Fruit fly (Drosophila melanogaster) whole organism, prepupa: ENCODE data around the gene fng.

Experiments used
- Blimp-1 ChIP-seq: fragments of 200-800 bp; sonication (Bioruptor generic); optimal IDR thresholded peaks from 3 replicates; lab custom pipeline; 2017; ENCODE audit warnings: missing biosample characterization, missing genetic modification characterization, mild to moderate bottlenecking, moderate library complexity, missing genetic modification reagents
- CG10669 ChIP-seq: fragments of 200-800 bp; sonication (Bioruptor generic); optimal IDR thresholded peaks from 3 replicates; lab custom pipeline; 2018; ENCODE audit warnings: missing biosample characterization, mild to moderate bottlenecking, missing genetic modification characterization, moderate library complexity
- CG11294 ChIP-seq: fragments of 200-800 bp; sonication (Bioruptor generic); IDR thresholded peaks from 2 replicates; pipeline ENCODE4 v1.3.6; 2022; ENCODE audit warnings: missing biosample characterization, missing genetic modification characterization
- CG11762 ChIP-seq: fragments of 200-800 bp; sonication (Bioruptor generic); optimal IDR thresholded peaks from 3 replicates; lab custom pipeline; 2016; ENCODE audit warnings: missing biosample characterization, missing genetic modification characterization; ENCODE audit not compliant: insufficient read depth
- CG15336 ChIP-seq: fragments of 200-800 bp; sonication (Bioruptor generic); IDR thresholded peaks from 2 replicates; pipeline ENCODE4 v1.3.6; 2022; ENCODE audit warnings: missing biosample characterization, missing genetic modification characterization
- CG1621 ChIP-seq: fragments of 200-800 bp; sonication (Bioruptor generic); optimal IDR thresholded peaks from 3 replicates; lab custom pipeline; 2018; ENCODE audit warnings: missing biosample characterization, mild to moderate bottlenecking, missing genetic modification characterization
- CG16779 ChIP-seq: fragments of 200-800 bp; sonication (Bioruptor generic); optimal IDR thresholded peaks from 3 replicates; lab custom pipeline; 2017; ENCODE audit warnings: missing biosample characterization, mild to moderate bottlenecking, missing genetic modification characterization
- CG3032 ChIP-seq: fragments of 200-800 bp; optimal IDR thresholded peaks from 2 replicates; lab custom pipeline; 2019; ENCODE audit warnings: missing biosample characterization, mild to moderate bottlenecking, missing genetic modification characterization, moderate library complexity
- CG31627 ChIP-seq: fragments of 200-800 bp; sonication (Bioruptor generic); optimal IDR thresholded peaks from 3 replicates; lab custom pipeline; 2016; ENCODE audit warnings: missing biosample characterization, missing genetic modification characterization
- CG32006 ChIP-seq: fragments of 200-800 bp; sonication (Bioruptor generic); optimal IDR thresholded peaks from 3 replicates; lab custom pipeline; 2017; ENCODE audit warnings: missing biosample characterization, mild to moderate bottlenecking, missing genetic modification characterization
- CG34406 ChIP-seq: fragments of 200-800 bp; sonication (Bioruptor generic); optimal IDR thresholded peaks from 3 replicates; lab custom pipeline; 2016; ENCODE audit warnings: missing biosample characterization, missing genetic modification characterization
- CG4318 ChIP-seq: fragments of 200-800 bp; sonication (Bioruptor generic); optimal IDR thresholded peaks from 3 replicates; lab custom pipeline; 2017; ENCODE audit warnings: missing biosample characterization, mild to moderate bottlenecking, missing genetic modification characterization
- CG6163 ChIP-seq: fragments of 200-800 bp; sonication (Bioruptor generic); IDR thresholded peaks from 3 replicates; pipeline ENCODE4 v1.3.6; 2022; ENCODE audit warnings: missing biosample characterization, missing genetic modification characterization
- CG6276 ChIP-seq: fragments of 200-800 bp; sonication (Bioruptor generic); optimal IDR thresholded peaks from 2 replicates; lab custom pipeline; 2017; ENCODE audit warnings: missing biosample characterization, mild to moderate bottlenecking, missing genetic modification characterization
- CG6808 ChIP-seq: fragments of 200-800 bp; sonication (Bioruptor generic); optimal IDR thresholded peaks from 3 replicates; lab custom pipeline; 2017; ENCODE audit warnings: missing biosample characterization, missing genetic modification characterization, mild to moderate bottlenecking, moderate library complexity, missing genetic modification reagents
- CG6854 ChIP-seq: fragments of 200-800 bp; sonication (Bioruptor generic); optimal IDR thresholded peaks from 2 replicates; lab custom pipeline; 2017; ENCODE audit warnings: missing biosample characterization, mild to moderate bottlenecking, missing genetic modification characterization
- CG7368 ChIP-seq: fragments of 200-800 bp; sonication (Bioruptor generic); optimal IDR thresholded peaks from 3 replicates; lab custom pipeline; 2016; ENCODE audit warnings: missing biosample characterization, missing genetic modification characterization
- CG8119 ChIP-seq: fragments of 200-800 bp; sonication (Bioruptor generic); IDR thresholded peaks from 3 replicates; pipeline ENCODE4 v1.3.6; 2022; ENCODE audit warnings: missing biosample characterization, missing genetic modification characterization
- CG8319 ChIP-seq: fragments of 200-800 bp; sonication (Bioruptor generic); optimal IDR thresholded peaks from 3 replicates; lab custom pipeline; 2016; ENCODE audit warnings: missing biosample characterization, missing genetic modification characterization
- CG8632 ChIP-seq: fragments of 200-800 bp; sonication (Bioruptor generic); optimal IDR thresholded peaks from 3 replicates; lab custom pipeline; 2016; ENCODE audit warnings: missing biosample characterization, missing genetic modification characterization
- Eip75B ChIP-seq: fragments of 200-800 bp; sonication (Bioruptor generic); optimal IDR thresholded peaks from 3 replicates; lab custom pipeline; 2016; ENCODE audit warnings: missing biosample characterization, missing genetic modification characterization
- Eip78C ChIP-seq: fragments of 200-800 bp; sonication (Bioruptor generic); peaks from one replicate; lab custom pipeline; 2016; ENCODE audit warnings: missing biosample characterization, missing genetic modification characterization
- Eip93F ChIP-seq: fragments of 200-800 bp; sonication (Bioruptor generic); optimal IDR thresholded peaks from 2 replicates; lab custom pipeline; 2016; ENCODE audit warnings: missing biosample characterization, mild to moderate bottlenecking, missing genetic modification characterization
- Ets21C ChIP-seq: fragments of 200-800 bp; sonication (Bioruptor generic); optimal IDR thresholded peaks from 3 replicates; lab custom pipeline; 2016; ENCODE audit warnings: missing biosample characterization, missing genetic modification characterization
- Ets96B ChIP-seq: fragments of 200-800 bp; optimal IDR thresholded peaks from 2 replicates; lab custom pipeline; 2019; ENCODE audit warnings: missing biosample characterization, mild to moderate bottlenecking, missing genetic modification characterization, moderate library complexity
- Gug ChIP-seq: fragments of 200-800 bp; sonication (Bioruptor generic); IDR thresholded peaks from 2 replicates; pipeline ENCODE4 v1.3.6; 2022; ENCODE audit warnings: missing biosample characterization, missing genetic modification characterization
- Hr38 ChIP-seq: sonication (Bioruptor generic); optimal IDR thresholded peaks from 2 replicates; lab custom pipeline; 2016; ENCODE audit warnings: missing biosample characterization, missing genetic modification characterization
- Hr4 ChIP-seq: fragments of 200-800 bp; sonication (Bioruptor generic); optimal IDR thresholded peaks from 3 replicates; lab custom pipeline; 2016; ENCODE audit warnings: missing biosample characterization, missing genetic modification characterization
- OdsH ChIP-seq: fragments of 200-800 bp; sonication (Bioruptor generic); optimal IDR thresholded peaks from 3 replicates; lab custom pipeline; 2016; ENCODE audit warnings: missing biosample characterization, missing genetic modification characterization
- Smox ChIP-seq: fragments of 200-800 bp; sonication (Bioruptor generic); optimal IDR thresholded peaks from 3 replicates; lab custom pipeline; 2016; ENCODE audit warnings: missing biosample characterization, missing genetic modification characterization
- Sox102F ChIP-seq: fragments of 200-800 bp; sonication (Bioruptor generic); optimal IDR thresholded peaks from 2 replicates; lab custom pipeline; 2016; ENCODE audit warnings: missing biosample characterization, mild to moderate bottlenecking, missing genetic modification characterization
- Sox15 ChIP-seq: fragments of 200-800 bp; sonication (Bioruptor generic); optimal IDR thresholded peaks from 3 replicates; lab custom pipeline; 2016; ENCODE audit warnings: missing biosample characterization, missing genetic modification characterization
- achi ChIP-seq: fragments of 200-800 bp; sonication (Bioruptor generic); optimal IDR thresholded peaks from 3 replicates; lab custom pipeline; 2016; ENCODE audit warnings: missing biosample characterization, missing genetic modification characterization
- acj6 ChIP-seq: fragments of 200-800 bp; sonication (Bioruptor generic); optimal IDR thresholded peaks from 3 replicates; lab custom pipeline; 2016; ENCODE audit warnings: missing biosample characterization, missing genetic modification characterization
- cyc ChIP-seq: fragments of 200-800 bp; sonication (Bioruptor generic); optimal IDR thresholded peaks from 3 replicates; lab custom pipeline; 2016; ENCODE audit warnings: missing biosample characterization, missing genetic modification characterization
- dac ChIP-seq: fragments of 200-800 bp; sonication (Bioruptor generic); optimal IDR thresholded peaks from 2 replicates; lab custom pipeline; 2017; ENCODE audit warnings: missing biosample characterization, mild to moderate bottlenecking, missing genetic modification characterization
- dsx ChIP-seq: fragments of 200-800 bp; optimal IDR thresholded peaks from 3 replicates; lab custom pipeline; 2019; ENCODE audit warnings: missing biosample characterization, mild to moderate bottlenecking, missing genetic modification characterization, moderate library complexity; ENCODE audit not compliant: poor library complexity, severe bottlenecking
- eg ChIP-seq: fragments of 200-800 bp; sonication (Bioruptor generic); IDR thresholded peaks from 3 replicates; pipeline ENCODE4 v1.3.6; 2022; ENCODE audit warnings: missing biosample characterization, missing genetic modification characterization
- esn ChIP-seq: fragments of 200-800 bp; sonication (Bioruptor generic); optimal IDR thresholded peaks from 2 replicates; lab custom pipeline; 2016; ENCODE audit warnings: missing biosample characterization, mild to moderate bottlenecking, missing genetic modification characterization, moderate library complexity
- fd59A ChIP-seq: fragments of 200-800 bp; sonication (Bioruptor generic); optimal IDR thresholded peaks from 2 replicates; lab custom pipeline; 2017; ENCODE audit warnings: missing biosample characterization, mild to moderate bottlenecking, missing genetic modification characterization, missing genetic modification reagents
- fd85E ChIP-seq: fragments of 200-800 bp; sonication (Bioruptor generic); optimal IDR thresholded peaks from 3 replicates; lab custom pipeline; 2016; ENCODE audit warnings: missing biosample characterization, missing genetic modification characterization
- fkh ChIP-seq: fragments of 200-800 bp; sonication (Bioruptor generic); optimal IDR thresholded peaks from 3 replicates; lab custom pipeline; 2017; ENCODE audit warnings: missing biosample characterization, mild to moderate bottlenecking, missing genetic modification characterization, moderate library complexity
- lz ChIP-seq: fragments of 200-800 bp; sonication (Bioruptor generic); optimal IDR thresholded peaks from 3 replicates; lab custom pipeline; 2016; ENCODE audit warnings: missing biosample characterization, missing genetic modification characterization
- net ChIP-seq: fragments of 200-800 bp; sonication (Bioruptor generic); optimal IDR thresholded peaks from 3 replicates; lab custom pipeline; 2016; ENCODE audit warnings: missing biosample characterization, missing genetic modification characterization
- pdm3 ChIP-seq: fragments of 200-800 bp; sonication (Bioruptor generic); optimal IDR thresholded peaks from 3 replicates; lab custom pipeline; 2016; ENCODE audit warnings: missing biosample characterization, missing genetic modification characterization
- spab ChIP-seq: fragments of 200-800 bp; sonication (Bioruptor generic); optimal IDR thresholded peaks from 2 replicates; lab custom pipeline; 2017; ENCODE audit warnings: missing biosample characterization, mild to moderate bottlenecking, missing genetic modification characterization, missing genetic modification reagents
- ss ChIP-seq, 2 experiments: fragments of 200-800 bp; sonication (Bioruptor generic); optimal IDR thresholded peaks; 2 replicates in 1 of 2; 3 replicates in 1 of 2; lab custom pipeline; 2017 to 2018; ENCODE audit warnings: mild to moderate bottlenecking in 2 of 2, missing biosample characterization in 2 of 2, missing genetic modification characterization in 2 of 2, moderate library complexity in 1 of 2
- svp ChIP-seq: fragments of 200-800 bp; sonication (Bioruptor generic); peaks from one replicate; lab custom pipeline; 2016; ENCODE audit warnings: missing biosample characterization, missing genetic modification characterization
- topi ChIP-seq: fragments of 200-800 bp; sonication (Bioruptor generic); optimal IDR thresholded peaks from 3 replicates; lab custom pipeline; 2016; ENCODE audit warnings: missing biosample characterization, missing genetic modification characterization
- vri ChIP-seq: fragments of 200-800 bp; sonication (Bioruptor generic); optimal IDR thresholded peaks from 3 replicates; lab custom pipeline; 2016; ENCODE audit warnings: missing biosample characterization, mild to moderate bottlenecking, missing genetic modification characterization

fng gene

DNA sequence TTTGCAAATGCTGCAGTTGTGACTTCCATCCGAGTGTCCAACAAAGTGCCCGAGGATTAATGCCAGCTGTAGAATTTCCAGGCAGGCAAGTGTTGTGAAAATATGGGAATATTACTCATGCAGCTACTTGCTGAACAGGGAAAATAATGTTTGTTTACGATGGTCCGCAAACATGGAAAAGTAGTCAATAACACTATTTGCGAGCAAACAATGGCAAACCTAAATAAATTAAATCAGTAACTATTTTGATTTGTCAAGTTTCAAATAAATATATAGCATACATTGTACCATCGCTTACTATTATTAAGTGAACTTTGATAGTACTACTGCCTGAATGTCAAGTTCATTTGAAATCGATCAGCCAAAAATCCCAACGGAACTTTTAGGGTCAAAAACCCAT, 34.2 kb downstream of the fng start:
- TF ChIP-seq CG32006 (GFP tag; lab: Kevin White, UChicago) (no peak), Sox15 (GFP tag; lab: Kevin White, UChicago) (no peak), fd59A (GFP tag; lab: Kevin White, UChicago) (no peak), svp (GFP tag; lab: Kevin White, UChicago) (peak; percentile 15), CG4318 (GFP tag; lab: Kevin White, UChicago) (no peak), CG11294 (GFP tag; lab: Robert Waterston, UW) (no peak)
- TF ChIP-seq, all 60 proteins: peak for 1

DNA sequence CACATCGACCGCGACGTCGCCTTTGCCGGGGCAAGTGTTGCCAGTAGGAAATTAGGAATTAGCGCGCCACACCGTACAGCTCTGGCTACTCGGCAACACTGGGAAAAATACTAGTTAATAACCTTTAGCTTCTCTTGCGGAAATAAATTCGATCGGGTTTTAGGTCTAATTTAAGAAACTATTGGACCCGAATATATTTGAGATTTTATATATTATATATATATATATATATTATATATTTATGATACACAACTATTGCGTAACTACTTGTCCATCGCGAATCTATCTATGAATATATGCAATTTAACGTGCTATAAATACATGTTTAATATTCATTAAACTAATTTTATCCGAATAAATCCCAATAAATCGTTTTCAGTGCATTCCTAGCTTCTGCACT, 34.9 kb downstream of the fng start:
- TF ChIP-seq CG16779 (tag; lab: Kevin White, UChicago) (peak; percentile 44), cyc (GFP tag; lab: Kevin White, UChicago) (no peak), vri (no peak), dsx (GFP tag; lab: Kevin White, UChicago) (peak; percentile 27), CG7368 (GFP tag; lab: Kevin White, UChicago) (no peak), fd85E (GFP tag; lab: Kevin White, UChicago) (no peak), CG32006 (GFP tag; lab: Kevin White, UChicago) (peak; percentile 86), spab (GFP tag; lab: Kevin White, UChicago) (peak; percentile 31), fkh (no peak), Eip93F (GFP tag; lab: Kevin White, UChicago) (no peak), CG3032 (tag; lab: Kevin White, UChicago) (peak; percentile 69), CG8632 (GFP tag; lab: Kevin White, UChicago) (peak; percentile 3), CG11762 (GFP tag; lab: Kevin White, UChicago) (no peak), CG1621 (tag; lab: Kevin White, UChicago) (no peak), Ets21C (GFP tag; lab: Kevin White, UChicago) (no peak), OdsH (GFP tag; lab: Kevin White, UChicago) (peak; percentile 25), esn (GFP tag; lab: Kevin White, UChicago) (no peak), CG34406 (peak; percentile 32), eg (GFP tag; lab: Robert Waterston, UW) (peak; percentile 47; the same call in 2 of the 3 replicates), ss (GFP tag; optimal IDR thresholded peaks at IDR 0.05; lab: Kevin White, UChicago) (peak; percentile 12 to 29), CG8319 (GFP tag; lab: Kevin White, UChicago) (no peak), Hr4 (GFP tag; lab: Kevin White, UChicago) (peak; percentile 29), acj6 (no peak), CG6163 (GFP tag; lab: Robert Waterston, UW) (peak; percentile 32; the same call in 1 of the 3 replicates), Ets96B (peak; percentile 51), Eip78C (GFP tag; lab: Kevin White, UChicago) (peak; percentile 14), dac (GFP tag; lab: Kevin White, UChicago) (peak; percentile 17), fd59A (GFP tag; lab: Kevin White, UChicago) (no peak), Sox15 (GFP tag; lab: Kevin White, UChicago) (no peak), Gug (peak; percentile 54), CG31627 (GFP tag; lab: Kevin White, UChicago) (no peak), Blimp-1 (GFP tag; lab: Kevin White, UChicago) (no peak), Eip75B (no peak), net (GFP tag; lab: Kevin White, UChicago) (no peak), Hr38 (no peak), Sox102F (GFP tag; lab: Kevin White, UChicago) (no peak), achi (GFP tag; lab: Kevin White, UChicago) (peak; percentile 67), CG8119 (GFP tag; lab: Robert Waterston, UW) (peak; percentile 76), CG6808 (GFP tag; lab: Kevin White, UChicago) (peak; percentile 23), CG10669 (GFP tag; lab: Kevin White, UChicago) (peak; percentile 11), Smox (GFP tag; lab: Kevin White, UChicago) (no peak), pdm3 (no peak), CG11294 (GFP tag; lab: Robert Waterston, UW) (no peak), lz (GFP tag; lab: Kevin White, UChicago) (no peak), topi (GFP tag; lab: Kevin White, UChicago) (no peak), CG6276 (GFP tag; lab: Kevin White, UChicago) (peak; percentile 78), CG6854 (no peak), CG15336 (GFP tag; lab: Robert Waterston, UW) (peak; percentile 78)
